Fruit fly (Drosophila melanogaster) whole organism, wandering third instar larva: ENCODE data around the gene CG15382.

Experiments used
- Abd-B ChIP-seq: fragments of >200 bp; optimal IDR thresholded peaks from 2 replicates; lab custom pipeline; 2017; ENCODE audit warnings: missing biosample characterization, missing genetic modification characterization
- CG32264 ChIP-seq: fragments of 200-800 bp; sonication (Bioruptor generic); optimal IDR thresholded peaks from 2 replicates; lab custom pipeline; 2016; ENCODE audit warnings: missing biosample characterization, missing genetic modification characterization
- CG9705 ChIP-seq: fragments of 200-800 bp; sonication (Bioruptor generic); optimal IDR thresholded peaks from 2 replicates; lab custom pipeline; 2018; ENCODE audit warnings: missing biosample characterization, mild to moderate bottlenecking, missing genetic modification characterization
- CrebA ChIP-seq: fragments of 200-800 bp; sonication (Bioruptor generic); optimal IDR thresholded peaks from 2 replicates; lab custom pipeline; 2016; ENCODE audit warnings: missing biosample characterization, mild to moderate bottlenecking, missing genetic modification characterization, borderline replicate concordance
- Dfd ChIP-seq: fragments of >200 bp; optimal IDR thresholded peaks from 2 replicates; lab custom pipeline; 2017; ENCODE audit warnings: missing biosample characterization, missing genetic modification characterization
- Dif ChIP-seq: fragments of 200-275, 200-300 bp; sonication (Bioruptor generic); optimal IDR thresholded peaks from 2 replicates; lab custom pipeline; 2018; ENCODE audit warnings: missing biosample characterization, missing genetic modification characterization; ENCODE audit not compliant: partially characterized antibody
- GATAd ChIP-seq: sonication (Bioruptor generic); optimal IDR thresholded peaks from 2 replicates; lab custom pipeline; 2016; ENCODE audit warnings: missing biosample characterization, missing genetic modification characterization
- HLH106 ChIP-seq: fragments of 200-800 bp; optimal IDR thresholded peaks from 3 replicates; lab custom pipeline; 2019; ENCODE audit warnings: missing biosample characterization, mild to moderate bottlenecking, missing genetic modification characterization, moderate library complexity
- Hnf4 ChIP-seq: fragments of 200-800 bp; sonication (Bioruptor generic); optimal IDR thresholded peaks from 2 replicates; lab custom pipeline; 2016; ENCODE audit warnings: missing biosample characterization, mild to moderate bottlenecking, missing genetic modification characterization
- Hr78 ChIP-seq: fragments of >200 bp; optimal IDR thresholded peaks from 2 replicates; lab custom pipeline; 2017; ENCODE audit warnings: missing biosample characterization, missing genetic modification characterization
- Jra ChIP-seq: sonication (Bioruptor generic); optimal IDR thresholded peaks from 2 replicates; lab custom pipeline; 2016; ENCODE audit warnings: missing biosample characterization, missing genetic modification characterization
- Mio ChIP-seq: sonication (Bioruptor generic); optimal IDR thresholded peaks from 2 replicates; lab custom pipeline; 2016; ENCODE audit warnings: missing biosample characterization, missing genetic modification characterization
- Myc ChIP-seq: fragments of >200 bp; optimal IDR thresholded peaks from 2 replicates; lab custom pipeline; 2017
- N ChIP-seq: fragments of >200 bp; optimal IDR thresholded peaks from 2 replicates; lab custom pipeline; 2018; ENCODE audit warnings: missing biosample characterization, missing external identifiers, missing genetic modification characterization
- OdsH ChIP-seq: fragments of 200-800 bp; sonication (Bioruptor generic); optimal IDR thresholded peaks from 2 replicates; lab custom pipeline; 2016; ENCODE audit warnings: missing biosample characterization, mild to moderate bottlenecking, missing genetic modification characterization
- Rel ChIP-seq, 2 experiments: fragments of 200-800 bp; sonication (Bioruptor generic) in 1 of 2; optimal IDR thresholded peaks; 2 replicates in 1 of 2; 3 replicates in 1 of 2; lab custom pipeline; 2016 to 2019; ENCODE audit warnings: mild to moderate bottlenecking in 2 of 2, missing biosample characterization in 2 of 2, missing genetic modification characterization in 2 of 2, moderate library complexity in 1 of 2
- Sp1 ChIP-seq: fragments of 200-800 bp; sonication (Bioruptor generic); optimal IDR thresholded peaks from 3 replicates; lab custom pipeline; 2019; ENCODE audit warnings: missing biosample characterization, mild to moderate bottlenecking, missing genetic modification characterization, moderate library complexity
- Vsx2 ChIP-seq: fragments of 200-300, 225-300 bp; sonication (Bioruptor generic); optimal IDR thresholded peaks from 2 replicates; lab custom pipeline; 2018; ENCODE audit warnings: missing biosample characterization, missing genetic modification characterization; ENCODE audit not compliant: partially characterized antibody
- br ChIP-seq: fragments of 200-800 bp; sonication (Bioruptor generic); optimal IDR thresholded peaks from 2 replicates; lab custom pipeline; 2016; ENCODE audit warnings: missing biosample characterization, missing genetic modification characterization
- brk ChIP-seq: fragments of 200-800 bp; sonication (Bioruptor generic); optimal IDR thresholded peaks from 2 replicates; lab custom pipeline; 2016; ENCODE audit warnings: missing biosample characterization, mild to moderate bottlenecking, missing genetic modification characterization
- dmrt93B ChIP-seq: fragments of 200-800 bp; sonication (Bioruptor generic); optimal IDR thresholded peaks from 2 replicates; lab custom pipeline; 2018; ENCODE audit warnings: missing biosample characterization, mild to moderate bottlenecking, missing genetic modification characterization
- ey ChIP-seq: fragments of 200-800 bp; sonication (Bioruptor generic); optimal IDR thresholded peaks from 2 replicates; lab custom pipeline; 2016; ENCODE audit warnings: missing biosample characterization, missing genetic modification characterization
- foxo ChIP-seq, 2 experiments: fragments of 200-800 bp; sonication (Bioruptor generic); optimal IDR thresholded peaks; 2 replicates in 1 of 2; 3 replicates in 1 of 2; lab custom pipeline; 2016 to 2017; ENCODE audit warnings: missing biosample characterization in 2 of 2, missing genetic modification characterization in 2 of 2
- fru ChIP-seq: fragments of 200-800 bp; sonication (Bioruptor generic); optimal IDR thresholded peaks from 3 replicates; lab custom pipeline; 2016; ENCODE audit warnings: missing biosample characterization, mild to moderate bottlenecking, missing genetic modification characterization
- h ChIP-seq: fragments of 200-800 bp; sonication (Bioruptor generic); optimal IDR thresholded peaks from 3 replicates; lab custom pipeline; 2016; ENCODE audit warnings: missing biosample characterization, mild to moderate bottlenecking, missing genetic modification characterization
- jim ChIP-seq: fragments of 175-275, 200-325 bp; sonication (Bioruptor generic); optimal IDR thresholded peaks from 2 replicates; lab custom pipeline; 2016; ENCODE audit warnings: missing biosample characterization, mild to moderate bottlenecking, missing genetic modification characterization
- lola ChIP-seq: fragments of >200 bp; optimal IDR thresholded peaks from 2 replicates; lab custom pipeline; 2017; ENCODE audit warnings: missing biosample characterization, missing genetic modification characterization
- pan ChIP-seq: fragments of >200 bp; optimal IDR thresholded peaks from 2 replicates; lab custom pipeline; 2017
- psq ChIP-seq: fragments of 200-800 bp; sonication (Bioruptor generic); optimal IDR thresholded peaks from 3 replicates; lab custom pipeline; 2017; ENCODE audit warnings: missing biosample characterization, mild to moderate bottlenecking, missing genetic modification characterization, moderate library complexity
- rgr ChIP-seq: fragments of 200-800 bp; sonication (Bioruptor generic); optimal IDR thresholded peaks from 3 replicates; lab custom pipeline; 2016; ENCODE audit warnings: missing biosample characterization, mild to moderate bottlenecking, missing genetic modification characterization
- sage ChIP-seq: fragments of 200-800 bp; sonication (Bioruptor generic); optimal IDR thresholded peaks from 2 replicates; lab custom pipeline; 2016; ENCODE audit warnings: missing biosample characterization, mild to moderate bottlenecking, missing genetic modification characterization
- sv ChIP-seq: fragments of 200-800 bp; sonication (Bioruptor generic); optimal IDR thresholded peaks from 3 replicates; lab custom pipeline; 2016; ENCODE audit warnings: missing biosample characterization, missing genetic modification characterization
- tai ChIP-seq: sonication (Bioruptor generic); optimal IDR thresholded peaks from 2 replicates; lab custom pipeline; 2016; ENCODE audit warnings: missing biosample characterization, missing genetic modification characterization
- usp ChIP-seq: fragments of >200 bp; optimal IDR thresholded peaks from 2 replicates; lab custom pipeline; 2017; ENCODE audit warnings: missing biosample characterization, missing genetic modification characterization

The CG15382 gene

DNA sequence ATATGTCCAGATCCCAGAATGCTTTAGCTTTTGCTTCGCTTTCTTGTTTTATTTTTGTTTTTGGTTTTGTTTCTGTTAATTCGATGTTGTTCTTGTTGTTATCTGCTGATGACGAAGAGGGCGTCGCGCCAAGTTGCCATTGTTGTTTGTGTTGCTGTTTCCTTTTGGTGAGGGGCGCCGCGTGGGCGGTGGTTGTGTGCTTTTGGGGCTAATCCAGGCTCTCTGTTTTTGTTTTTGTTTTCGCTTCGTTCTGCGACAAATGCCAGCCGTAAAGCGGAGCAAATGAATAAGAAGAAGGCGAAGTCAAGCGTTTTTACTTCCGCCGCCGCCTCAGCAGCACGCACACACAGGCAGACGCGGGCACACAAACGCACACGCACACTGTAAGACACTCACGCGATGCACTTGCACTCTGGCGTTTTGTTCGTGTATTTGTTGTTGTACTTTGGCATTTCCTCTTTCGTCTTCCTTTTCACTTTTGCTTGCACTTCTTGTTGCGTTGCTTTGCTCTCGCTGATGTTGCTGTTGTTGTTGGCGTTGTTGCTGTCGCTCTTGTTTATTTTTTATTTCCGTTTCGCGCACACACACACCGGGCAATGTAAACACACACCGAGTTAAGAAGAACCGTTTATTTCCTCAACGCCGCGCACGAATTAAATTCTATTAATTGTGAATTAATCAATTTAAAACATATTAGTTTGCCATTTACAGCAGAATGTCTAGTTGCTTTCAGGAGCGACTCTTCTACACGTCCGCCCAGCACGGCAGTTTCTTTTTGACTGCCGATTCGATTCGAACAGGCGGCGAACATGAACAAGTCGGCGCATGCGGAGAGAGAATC lies 22.6 kb downstream of the CG15382 start, which contains the start of gene aop (continued):
- no peak for TF ChIP-seq Rel (GFP tag; optimal IDR thresholded peaks at IDR 0.05; lab: Kevin White, UChicago)
- peak; percentile 63 for TF ChIP-seq Rel (tag; optimal IDR thresholded peaks at IDR 0.05; lab: Kevin White, UChicago)
- TF ChIP-seq CG9705 (GFP tag; lab: Kevin White, UChicago) = no peak
- TF ChIP-seq br (GFP tag; lab: Kevin White, UChicago) = no peak
- peak; percentile 54 for TF ChIP-seq Vsx2 (GFP tag; lab: Kevin White, UChicago)
- no peak for TF ChIP-seq N (GFP tag; lab: Kevin White, UChicago)
- TF ChIP-seq lola (GFP tag; lab: Kevin White, UChicago) = no peak
- TF ChIP-seq jim = no peak
- TF ChIP-seq foxo (GFP tag; optimal IDR thresholded peaks at IDR 0.05; lab: Kevin White, UChicago) = no peak
- no peak for TF ChIP-seq Mio (GFP tag; lab: Kevin White, UChicago)
- TF ChIP-seq, all 38 proteins: peak for 13

DNA sequence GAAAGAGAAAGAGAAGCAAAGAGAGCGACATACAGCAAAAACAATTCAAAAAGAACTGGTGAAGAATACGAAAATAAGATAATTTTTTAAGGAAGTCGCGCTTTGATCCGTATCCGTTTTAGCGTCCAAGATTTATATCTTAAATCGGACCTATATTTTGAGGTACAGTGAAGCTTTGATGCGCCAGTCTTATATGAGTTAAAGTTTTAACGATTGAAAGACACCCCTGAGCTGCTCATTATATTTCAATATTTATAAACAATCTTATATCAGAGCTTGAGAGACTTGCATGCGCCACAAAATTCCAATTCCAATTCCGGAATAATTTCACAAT lies 23.2 kb downstream of the CG15382 start:
- TF ChIP-seq ey (GFP tag; lab: Kevin White, UChicago) (peak; percentile 13), Sp1 (GFP tag; lab: Kevin White, UChicago) (no peak), CrebA (GFP tag; lab: Kevin White, UChicago) (no peak), sage (GFP tag; lab: Kevin White, UChicago) (no peak), foxo (GFP tag; optimal IDR thresholded peaks at IDR 0.05; lab: Kevin White, UChicago) (peak; percentile 14 to 34), N (GFP tag; lab: Kevin White, UChicago) (no peak), jim (no peak), dmrt93B (GFP tag; lab: Kevin White, UChicago) (no peak), Mio (GFP tag; lab: Kevin White, UChicago) (no peak)
- TF ChIP-seq, all 38 proteins: peak for 2

DNA sequence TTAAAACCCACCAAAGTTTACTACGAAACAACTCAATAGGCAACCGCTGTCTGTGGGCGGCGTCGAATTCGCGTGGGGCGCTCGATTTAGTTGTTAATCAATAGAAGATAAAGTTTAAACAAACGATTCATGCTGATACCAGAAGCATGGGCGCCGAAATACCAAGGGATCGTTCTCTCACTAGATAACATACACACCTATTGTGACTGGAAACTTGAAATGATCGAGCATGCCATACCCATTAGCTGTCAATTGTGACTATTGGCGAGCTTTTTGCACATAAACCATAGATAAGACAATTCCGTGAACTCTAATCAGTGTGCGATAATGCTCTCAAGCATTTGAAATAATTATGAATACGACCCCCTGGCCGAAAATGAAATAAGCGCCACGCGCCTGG lies 23.8 kb downstream of the CG15382 start:
- no peak for TF ChIP-seq Hr78 (GFP tag; lab: Kevin White, UChicago)
- no peak for TF ChIP-seq HLH106 (tag; lab: Kevin White, UChicago)
- TF ChIP-seq Myc = no peak
- TF ChIP-seq dmrt93B (GFP tag; lab: Kevin White, UChicago) = no peak
- TF ChIP-seq h (GFP tag; lab: Kevin White, UChicago) = peak; percentile 30
- no peak for TF ChIP-seq GATAd (GFP tag; lab: Kevin White, UChicago)
- TF ChIP-seq brk (GFP tag; lab: Kevin White, UChicago) = no peak
- peak; percentile 37 for TF ChIP-seq sv (GFP tag; lab: Kevin White, UChicago)

- TF ChIP-seq N (GFP tag; lab: Kevin White, UChicago) (no peak), br (GFP tag; lab: Kevin White, UChicago) (peak; percentile 63), sage (GFP tag; lab: Kevin White, UChicago) (peak; percentile 50), sv (GFP tag; lab: Kevin White, UChicago) (peak; percentile 64), Dfd (GFP tag; lab: Kevin White, UChicago) (no peak), Jra (GFP tag; lab: Kevin White, UChicago) (peak; percentile 14), Abd-B (GFP tag; lab: Kevin White, UChicago) (no peak), Sp1 (GFP tag; lab: Kevin White, UChicago) (peak; percentile 68), rgr (GFP tag; lab: Kevin White, UChicago) (peak; percentile 79), pan (lab: Kevin White, UChicago) (no peak), CG32264 (GFP tag; lab: Kevin White, UChicago) (peak; percentile 26), usp (GFP tag; lab: Kevin White, UChicago) (no peak), fru (GFP tag; lab: Kevin White, UChicago) (peak; percentile 75), Dif (no peak), h (GFP tag; lab: Kevin White, UChicago) (peak; percentile 77), dmrt93B (GFP tag; lab: Kevin White, UChicago) (peak; percentile 40), CrebA (GFP tag; lab: Kevin White, UChicago) (no peak), foxo (GFP tag; optimal IDR thresholded peaks at IDR 0.05; lab: Kevin White, UChicago) (peak in 1 of 2 experiments; percentile 81), ey (GFP tag; lab: Kevin White, UChicago) (peak; percentile 69), HLH106 (tag; lab: Kevin White, UChicago) (peak; percentile 71), Hnf4 (GFP tag; lab: Kevin White, UChicago) (peak; percentile 57), tai (no peak), psq (peak; percentile 64), Vsx2 (GFP tag; lab: Kevin White, UChicago) (no peak), OdsH (GFP tag; lab: Kevin White, UChicago) (peak; percentile 67)
Measured at dm6 chr2L:2180120-2180539, 24.6 kb downstream of the CG15382 start.
